Worm (Caenorhabditis elegans) whole organism, young adult: Measurements from ENCODE around the gene F58A4.2.

ENCODE experiments used
- B0336.3 ChIP-seq: fragments of 200-800 bp; sonication (Bioruptor generic); IDR thresholded peaks from 2 replicates; pipeline ENCODE4 v1.3.6; 2022; ENCODE audit warnings: missing genetic modification characterization, missing compliant biosample characterization
- C06A6.2 ChIP-seq: fragments of 200-800 bp; sonication (Bioruptor generic); conservative IDR thresholded peaks from 2 replicates; pipeline ENCODE4 v1.3.6; 2022; ENCODE audit warnings: missing genetic modification characterization, missing compliant biosample characterization
- F33H1.4 ChIP-seq: fragments of 200-800 bp; sonication (Bioruptor generic); IDR thresholded peaks from 2 replicates; pipeline ENCODE4 v1.3.6; 2022; ENCODE audit warnings: missing genetic modification reagents, missing genetic modification characterization, missing compliant biosample characterization
- F52B5.7 ChIP-seq: sonication (generic microtip); optimal IDR thresholded peaks from 2 replicates; lab custom pipeline; 2016; ENCODE audit warnings: mild to moderate bottlenecking, missing genetic modification characterization, missing compliant biosample characterization
- aptf-2 ChIP-seq: fragments of 200-800 bp; sonication (Bioruptor generic); conservative IDR thresholded peaks from 2 replicates; pipeline ENCODE4 v1.3.6; 2022; ENCODE audit warnings: missing genetic modification reagents, missing genetic modification characterization, missing compliant biosample characterization
- atf-7 ChIP-seq: sonication (generic microtip); optimal IDR thresholded peaks from 2 replicates; lab custom pipeline; 2017; ENCODE audit warnings: mild to moderate bottlenecking, missing genetic modification characterization, missing compliant biosample characterization
- attf-5 ChIP-seq: fragments of 200-800 bp; sonication (Bioruptor generic); optimal IDR thresholded peaks from 2 replicates; lab custom pipeline; 2018; ENCODE audit warnings: mild to moderate bottlenecking, missing genetic modification characterization, missing compliant biosample characterization
- attf-6 ChIP-seq: fragments of 200-800 bp; sonication (Bioruptor generic); IDR thresholded peaks from 2 replicates; pipeline ENCODE4 v1.3.6; 2022; ENCODE audit warnings: missing genetic modification reagents, missing genetic modification characterization, missing compliant biosample characterization
- bed-1 ChIP-seq: fragments of 200-800 bp; sonication (Bioruptor generic); IDR thresholded peaks from 2 replicates; pipeline ENCODE4 v1.3.6; 2022; ENCODE audit warnings: missing genetic modification reagents, missing genetic modification characterization, missing compliant biosample characterization
- bed-2 ChIP-seq: fragments of 200-800 bp; sonication (Bioruptor generic); IDR thresholded peaks from 2 replicates; pipeline ENCODE4 v1.3.6; 2022; ENCODE audit warnings: missing genetic modification reagents, missing genetic modification characterization, missing compliant biosample characterization
- cebp-2 ChIP-seq: fragments of 200-800 bp; sonication (Bioruptor generic); IDR thresholded peaks from 2 replicates; pipeline ENCODE4 v1.3.6; 2022; ENCODE audit warnings: missing genetic modification characterization, missing compliant biosample characterization
- ceh-40 ChIP-seq: fragments of 200-800 bp; sonication (Bioruptor generic); IDR thresholded peaks from 2 replicates; pipeline ENCODE4 v1.3.6; 2022; ENCODE audit warnings: missing genetic modification characterization, missing compliant biosample characterization
- chd-7 ChIP-seq: sonication (generic microtip); optimal IDR thresholded peaks from 2 replicates; lab custom pipeline; 2016; ENCODE audit warnings: mild to moderate bottlenecking, missing genetic modification characterization, moderate library complexity, missing compliant biosample characterization
- dpl-1 ChIP-seq: fragments of 150-350 bp; optimal IDR thresholded peaks from 2 replicates; lab custom pipeline; 2014; ENCODE audit warnings: missing biosample characterization, missing genetic modification reagents, missing genetic modification characterization
- efl-1 ChIP-seq: fragments of 150-350 bp; optimal IDR thresholded peaks from 2 replicates; lab custom pipeline; 2014; ENCODE audit warnings: missing biosample characterization, missing genetic modification reagents, missing genetic modification characterization
- egl-44 ChIP-seq: fragments of 200-800 bp; sonication (Bioruptor generic); IDR thresholded peaks from 2 replicates; pipeline ENCODE4 v1.3.6; 2022; ENCODE audit warnings: missing genetic modification reagents, missing genetic modification characterization, missing compliant biosample characterization
- ekl-4 ChIP-seq: fragments of 200-800 bp; sonication (Bioruptor generic); IDR thresholded peaks from 2 replicates; pipeline ENCODE4 v1.3.6; 2022; ENCODE audit warnings: missing genetic modification reagents, missing genetic modification characterization, missing compliant biosample characterization
- ets-4 ChIP-seq: fragments of 200-800 bp; sonication (Bioruptor generic); optimal IDR thresholded peaks from 2 replicates; lab custom pipeline; 2018; ENCODE audit warnings: mild to moderate bottlenecking, missing genetic modification characterization, missing compliant biosample characterization
- hlh-26 ChIP-seq: fragments of 200-800 bp; sonication (Bioruptor generic); conservative IDR thresholded peaks from 2 replicates; pipeline ENCODE4 v1.3.6; 2022; ENCODE audit warnings: missing genetic modification reagents, missing genetic modification characterization, missing compliant biosample characterization
- hmg-1.2 ChIP-seq: fragments of 200-800 bp; sonication (Bioruptor generic); IDR thresholded peaks from 2 replicates; pipeline ENCODE4 v1.3.6; 2022; ENCODE audit warnings: missing genetic modification reagents, missing genetic modification characterization, missing compliant biosample characterization
- let-607 ChIP-seq, 2 experiments: fragments of 200-800 bp in 1 of 2; sonication (Bioruptor generic) in 1 of 2; sonication (generic microtip) in 1 of 2; optimal IDR thresholded peaks; 2 replicates each; lab custom pipeline; 2016 to 2018; ENCODE audit warnings: mild to moderate bottlenecking in 2 of 2, missing compliant biosample characterization in 2 of 2, missing genetic modification characterization in 2 of 2, moderate library complexity in 2 of 2, missing genotype in 1 of 2
- lin-40 ChIP-seq: sonication (generic microtip); optimal IDR thresholded peaks from 2 replicates; lab custom pipeline; 2016; ENCODE audit warnings: missing genetic modification characterization, mild to moderate bottlenecking, missing compliant biosample characterization, missing genotype, missing genetic modification reagents
- lin-54 ChIP-seq: fragments of 200-800 bp; sonication (Bioruptor generic); optimal IDR thresholded peaks from 2 replicates; lab custom pipeline; 2018; ENCODE audit warnings: mild to moderate bottlenecking, missing genetic modification characterization, missing compliant biosample characterization
- lsl-1 ChIP-seq: fragments of 200-800 bp; sonication (Bioruptor generic); optimal IDR thresholded peaks from 2 replicates; lab custom pipeline; 2018; ENCODE audit warnings: mild to moderate bottlenecking, missing genetic modification characterization, moderate library complexity, missing compliant biosample characterization
- lsy-27 ChIP-seq: sonication (generic microtip); optimal IDR thresholded peaks from 2 replicates; lab custom pipeline; 2017; ENCODE audit warnings: missing genetic modification characterization, mild to moderate bottlenecking, missing compliant biosample characterization, antibody characterized with exemption, missing genotype, borderline replicate concordance; ENCODE audit not compliant: insufficient read depth
- mes-4 ChIP-seq: sonication (generic microtip); optimal IDR thresholded peaks from 2 replicates; lab custom pipeline; 2016; ENCODE audit warnings: missing genotype, missing genetic modification characterization, missing compliant biosample characterization
- mxl-1 ChIP-seq: sonication (generic microtip); optimal IDR thresholded peaks from 2 replicates; lab custom pipeline; 2016; ENCODE audit warnings: missing genetic modification characterization, missing compliant biosample characterization
- nhr-179 ChIP-seq: sonication (generic microtip); optimal IDR thresholded peaks from 2 replicates; lab custom pipeline; 2016; ENCODE audit warnings: mild to moderate bottlenecking, missing genetic modification characterization, missing compliant biosample characterization
- pbrm-1 ChIP-seq: fragments of 200-800 bp; sonication (Bioruptor generic); IDR thresholded peaks from 2 replicates; pipeline ENCODE4 v1.3.6; 2022; ENCODE audit warnings: missing genetic modification reagents, missing genetic modification characterization, missing compliant biosample characterization
- pha-4 ChIP-seq: fragments of 150-350 bp; sonication (generic microtip); optimal IDR thresholded peaks from 2 replicates; lab custom pipeline; 2014; ENCODE audit warnings: missing biosample characterization, missing genetic modification reagents, missing genetic modification characterization
- repo-1 ChIP-seq: sonication (generic microtip); optimal IDR thresholded peaks from 2 replicates; lab custom pipeline; 2017; ENCODE audit warnings: mild to moderate bottlenecking, missing genetic modification characterization, missing compliant biosample characterization
- snpc-3.4 ChIP-seq: sonication (generic microtip); optimal IDR thresholded peaks from 2 replicates; lab custom pipeline; 2017; ENCODE audit warnings: missing genetic modification characterization, mild to moderate bottlenecking, missing compliant biosample characterization, antibody characterized with exemption, moderate library complexity, missing genotype, missing genetic modification reagents
- snpc-4 ChIP-seq, 5 experiments: fragments of 150-350 bp in 1 of 5; sonication (generic microtip) in 4 of 5; optimal IDR thresholded peaks; 2 replicates each; lab custom pipeline; 2014 to 2018; ENCODE audit warnings: missing genetic modification characterization in 5 of 5, missing biosample characterization in 3 of 5, antibody characterized with exemption in 2 of 5, mild to moderate bottlenecking in 2 of 5, missing compliant biosample characterization in 2 of 5, missing genotype in 2 of 5, moderate library complexity in 2 of 5, missing genetic modification reagents in 1 of 5
- tbx-9 ChIP-seq: sonication (generic microtip); optimal IDR thresholded peaks from 2 replicates; lab custom pipeline; 2016; ENCODE audit warnings: borderline replicate concordance, missing genetic modification characterization, inconsistent platforms, missing compliant biosample characterization
- tlf-1 ChIP-seq: fragments of 200-800 bp; sonication (Bioruptor generic); optimal IDR thresholded peaks from 2 replicates; lab custom pipeline; 2018; ENCODE audit warnings: mild to moderate bottlenecking, missing genetic modification characterization, missing compliant biosample characterization
- zfh-2 ChIP-seq: fragments of 200-800 bp; sonication (Bioruptor generic); conservative IDR thresholded peaks from 2 replicates; pipeline ENCODE4 v1.3.6; 2022; ENCODE audit warnings: missing genetic modification reagents, missing genetic modification characterization, missing compliant biosample characterization
- ztf-18 ChIP-seq: sonication (generic microtip); optimal IDR thresholded peaks from 2 replicates; lab custom pipeline; 2016; ENCODE audit warnings: missing genotype, mild to moderate bottlenecking, missing genetic modification characterization, missing compliant biosample characterization
- ztf-28 ChIP-seq: fragments of 200-800 bp; sonication (Bioruptor generic); IDR thresholded peaks from 2 replicates; pipeline ENCODE4 v1.3.6; 2022; ENCODE audit warnings: missing genetic modification reagents, missing genetic modification characterization, missing compliant biosample characterization

The F58A4.2 gene

DNA sequence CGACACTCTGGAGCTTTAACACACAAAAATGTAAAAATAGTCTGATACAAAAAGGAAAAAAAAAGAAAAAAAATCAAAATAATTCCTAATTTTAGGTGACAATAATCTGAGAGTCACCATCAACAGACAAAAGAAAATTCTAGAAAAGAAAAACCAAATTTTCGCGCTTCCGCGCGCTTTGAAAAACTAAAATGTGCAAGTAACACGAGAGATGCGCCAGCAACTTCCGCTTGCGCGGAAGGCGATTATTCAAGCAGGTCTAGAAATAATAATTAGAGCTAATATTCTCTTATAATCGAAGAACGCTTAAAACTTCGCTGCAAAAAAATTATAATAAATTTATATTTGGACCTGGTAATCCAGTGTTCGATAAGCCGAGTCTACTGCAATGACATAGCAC lies 16.4 kb upstream of the F58A4.2 start (continued):
- peak; percentile 97 for TF ChIP-seq ekl-4

DNA sequence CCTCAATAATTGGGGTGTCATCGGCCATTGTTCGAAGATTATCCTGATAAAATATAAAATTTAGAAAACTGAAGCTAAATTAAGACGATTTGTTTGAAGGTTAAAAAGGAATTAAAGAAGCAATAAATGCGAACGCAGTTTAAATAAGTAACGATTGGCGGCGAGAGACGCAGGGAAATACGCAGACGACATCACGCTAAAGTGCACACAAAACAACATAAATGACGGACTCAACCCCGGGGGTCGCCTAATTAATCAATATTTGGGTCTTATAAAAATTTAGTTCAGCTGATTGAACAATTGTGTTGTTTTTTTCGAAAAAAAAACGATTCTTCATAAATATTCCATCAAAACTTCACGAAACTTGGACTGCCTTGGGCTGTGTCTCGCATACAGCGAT lies 15.9 kb upstream of the F58A4.2 start, which contains the start of gene hcp-3:
TSS of gene hcp-3 (minus strand) at position 45 of the 400 bp plus-strand sequence.
- TF ChIP-seq lin-54 (GFP tag; lab: Kevin White, UChicago) (peak; percentile 4), zfh-2 (GFP tag; lab: Robert Waterston, UW) (no peak), ets-4 (no peak), lsl-1 (GFP tag; lab: Kevin White, UChicago) (no peak), hlh-26 (GFP tag; lab: Robert Waterston, UW) (no peak), mxl-1 (tag; lab: Kevin White, UChicago) (no peak), egl-44 (GFP tag; lab: Robert Waterston, UW) (no peak), aptf-2 (GFP tag; lab: Robert Waterston, UW) (no peak), ceh-40 (no peak), atf-7 (tag; lab: Kevin White, UChicago) (no peak), lin-40 (tag; lab: Kevin White, UChicago) (no peak), hmg-1.2 (GFP tag; lab: Robert Waterston, UW) (peak; percentile 27; the same call in 1 of the 2 replicates), B0336.3 (no peak), tlf-1 (GFP tag; lab: Kevin White, UChicago) (no peak), snpc-4 (GFP tag; optimal IDR thresholded peaks at IDR 0.05; lab: Kevin White, UChicago) (no peak), snpc-4 (tag; optimal IDR thresholded peaks at IDR 0.05; lab: Kevin White, UChicago) (peak in 1 of 4 experiments; percentile 5), lsy-27 (tag; lab: Kevin White, UChicago) (no peak), chd-7 (tag; lab: Kevin White, UChicago) (no peak), attf-6 (GFP tag; lab: Robert Waterston, UW) (no peak), dpl-1 (no peak), efl-1 (GFP tag; lab: Kevin White, UChicago) (peak; percentile 2), pbrm-1 (GFP tag; lab: Robert Waterston, UW) (peak; percentile 57; the same call in 1 of the 2 replicates), tbx-9 (tag; lab: Kevin White, UChicago) (no peak), snpc-3.4 (tag; lab: Kevin White, UChicago) (no peak), F33H1.4 (GFP tag; lab: Robert Waterston, UW) (no peak), bed-1 (GFP tag; lab: Robert Waterston, UW) (no peak), let-607 (tag; optimal IDR thresholded peaks at IDR 0.05; lab: Kevin White, UChicago) (no peak), nhr-179 (tag; lab: Kevin White, UChicago) (no peak), C06A6.2 (no peak), pha-4 (tag; lab: Kevin White, UChicago) (no peak), attf-5 (GFP tag; lab: Kevin White, UChicago) (peak; percentile 26), F52B5.7 (tag; lab: Kevin White, UChicago) (no peak), ztf-28 (GFP tag; lab: Robert Waterston, UW) (no peak), repo-1 (no peak), mes-4 (no peak), cebp-2 (no peak), bed-2 (GFP tag; lab: Robert Waterston, UW) (no peak), ztf-18 (tag; lab: Kevin White, UChicago) (no peak)
